Worm (Caenorhabditis elegans) whole organism, L4 larva: ENCODE results near the gene abch-1.

ENCODE experiments used
- aha-1 ChIP-seq: fragments of 150-350 bp; peaks from one replicate; lab custom pipeline; 2014; ENCODE audit warnings: missing biosample characterization, missing genetic modification characterization
- ceh-82 ChIP-seq: sonication (generic microtip); optimal IDR thresholded peaks from 2 replicates; lab custom pipeline; 2017; ENCODE audit warnings: missing biosample characterization, missing genetic modification characterization
- hlh-30 ChIP-seq: sonication (generic microtip); optimal IDR thresholded peaks from 2 replicates; lab custom pipeline; 2017; ENCODE audit warnings: antibody characterized with exemption, mild to moderate bottlenecking, missing genetic modification characterization, missing compliant biosample characterization; ENCODE audit not compliant: insufficient read depth
- lin-39 ChIP-seq: fragments of 150-350 bp; optimal IDR thresholded peaks from 2 replicates; lab custom pipeline; 2014; ENCODE audit warnings: missing biosample characterization, missing genetic modification reagents, missing genetic modification characterization
- nhr-11 ChIP-seq: fragments of 150-350 bp; optimal IDR thresholded peaks from 2 replicates; lab custom pipeline; 2014; ENCODE audit warnings: missing biosample characterization, missing genetic modification characterization
- nhr-237 ChIP-seq: sonication (generic microtip); optimal IDR thresholded peaks from 2 replicates; lab custom pipeline; 2017; ENCODE audit warnings: missing biosample characterization, missing genetic modification characterization
- nhr-25 ChIP-seq: sonication (generic microtip); optimal IDR thresholded peaks from 2 replicates; lab custom pipeline; 2017; ENCODE audit warnings: missing genetic modification characterization, mild to moderate bottlenecking, missing compliant biosample characterization, antibody characterized with exemption, moderate library complexity, borderline replicate concordance; ENCODE audit not compliant: insufficient read depth
- nhr-76 ChIP-seq: fragments of 150-350 bp; optimal IDR thresholded peaks from 2 replicates; lab custom pipeline; 2014; ENCODE audit warnings: missing biosample characterization, missing genetic modification characterization
- unc-39 ChIP-seq: sonication (generic microtip); optimal IDR thresholded peaks from 2 replicates; lab custom pipeline; 2017; ENCODE audit warnings: missing biosample characterization, missing genetic modification characterization

DNA sequence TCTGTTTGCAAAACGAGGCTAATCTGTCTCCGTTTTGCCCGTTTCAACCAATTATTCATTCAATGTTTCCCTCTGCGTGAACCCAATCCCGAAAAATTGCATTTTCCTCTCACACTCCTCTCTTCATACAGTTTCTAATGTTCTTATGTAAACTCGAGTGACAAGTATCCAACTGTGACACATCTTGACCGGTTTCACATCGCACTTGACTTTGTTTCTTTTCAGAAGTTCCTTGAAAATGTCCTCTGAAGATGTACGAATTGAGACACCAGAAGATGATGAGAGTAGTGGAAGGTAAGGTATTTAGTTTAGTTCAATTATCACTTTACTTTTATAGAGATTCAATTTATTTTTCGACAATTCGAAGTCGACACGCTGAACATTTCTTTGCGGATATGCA lies 513 bp upstream of the abch-1 start, which contains the start of gene abcx-1:
- TF ChIP-seq nhr-76 (tag; lab: Kevin White, UChicago) (no peak), nhr-237 (tag; lab: Kevin White, UChicago) (no peak), lin-39 (tag; lab: Kevin White, UChicago) (no peak), ceh-82 (no peak), nhr-25 (tag; lab: Kevin White, UChicago) (no peak), hlh-30 (no peak), aha-1 (tag; lab: Kevin White, UChicago) (no peak), unc-39 (no peak), nhr-11 (tag; lab: Kevin White, UChicago) (no peak)
